Worm (Caenorhabditis elegans): ENCODE measurements around the gene F19F10.3.

DNA sequence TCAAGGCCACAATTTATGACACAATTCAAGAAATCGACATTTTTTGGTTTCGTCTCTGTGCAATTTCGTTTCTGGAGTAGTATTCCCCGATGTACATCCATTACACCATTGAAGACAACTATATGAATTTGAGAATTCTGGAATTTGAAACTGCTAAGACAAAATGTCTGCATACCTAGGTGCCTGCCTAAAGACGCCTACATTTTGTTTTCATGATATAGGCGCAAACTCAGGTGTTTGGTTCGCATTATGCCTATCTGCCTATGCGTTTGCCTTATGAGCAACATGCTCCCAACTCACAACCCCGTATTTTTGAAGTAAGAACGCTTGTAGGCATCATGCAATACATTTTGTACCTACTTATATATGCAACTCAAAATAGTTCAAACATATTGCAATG, 19.0 kb downstream of the F19F10.3 start, which contains the start of gene F19F10.14:
- TF ChIP-seq nhr-2 (tag; optimal IDR thresholded peaks at IDR 0.05) (no peak), nhr-28 (tag; optimal IDR thresholded peaks at IDR 0.05) (no peak), elt-3 (tag; optimal IDR thresholded peaks at IDR 0.05) (no peak), unc-62 (GFP tag; optimal IDR thresholded peaks at IDR 0.05) (no peak), ztf-11 (tag; optimal IDR thresholded peaks at IDR 0.05) (no peak), sem-2 (GFP tag; optimal IDR thresholded peaks at IDR 0.05) (no peak), nhr-76 (tag; optimal IDR thresholded peaks at IDR 0.05) (no peak), ces-1 (GFP tag; optimal IDR thresholded peaks at IDR 0.05) (no peak), blmp-1 (tag; optimal IDR thresholded peaks at IDR 0.05) (no peak), nhr-237 (tag; optimal IDR thresholded peaks at IDR 0.05) (no peak)

Data from whole organism, mixed stage, embryonic.